Fruit fly (Drosophila melanogaster) whole organism, adult: ENCODE measurements around the gene CG11986.
A peak's percentile ranks its signal among the peaks of the same experiment; 100 is the strongest.

ENCODE experiments used
- CG11617 ChIP-seq: fragments of 200-800 bp; sonication (Bioruptor generic); optimal IDR thresholded peaks from 2 replicates; lab custom pipeline; 2017; ENCODE audit warnings: mild to moderate bottlenecking, missing biosample characterization, missing genetic modification reagents, missing genetic modification characterization
- CG12768 ChIP-seq: fragments of 200-800 bp; sonication (Bioruptor generic); optimal IDR thresholded peaks from 2 replicates; lab custom pipeline; 2017; ENCODE audit warnings: missing biosample characterization, missing genetic modification characterization, mild to moderate bottlenecking, moderate library complexity, missing genetic modification reagents
- CG14711 ChIP-seq: fragments of 200-800 bp; sonication (Bioruptor generic); optimal IDR thresholded peaks from 2 replicates; lab custom pipeline; 2018; ENCODE audit warnings: missing biosample characterization, mild to moderate bottlenecking, missing genetic modification characterization, moderate library complexity
- CG1620 ChIP-seq: fragments of 200-800 bp; sonication (Bioruptor generic); optimal IDR thresholded peaks from 2 replicates; lab custom pipeline; 2016; ENCODE audit warnings: missing biosample characterization, missing genetic modification characterization
- CG33017 ChIP-seq: fragments of 200-800 bp; sonication (Bioruptor generic); optimal IDR thresholded peaks from 2 replicates; lab custom pipeline; 2018; ENCODE audit warnings: missing biosample characterization, mild to moderate bottlenecking, missing genetic modification characterization, moderate library complexity
- CG5204 ChIP-seq: fragments of 200-800 bp; sonication (Bioruptor generic); optimal IDR thresholded peaks from 2 replicates; lab custom pipeline; 2016; ENCODE audit warnings: missing biosample characterization, missing genetic modification characterization
- CG7045 ChIP-seq: fragments of 200-800 bp; sonication (Bioruptor generic); optimal IDR thresholded peaks from 2 replicates; lab custom pipeline; 2017; ENCODE audit warnings: missing biosample characterization, mild to moderate bottlenecking, missing genetic modification characterization
- CG7101 ChIP-seq: fragments of 200-800 bp; sonication (Bioruptor generic); optimal IDR thresholded peaks from 2 replicates; lab custom pipeline; 2018; ENCODE audit warnings: missing biosample characterization, mild to moderate bottlenecking, missing genetic modification characterization, moderate library complexity
- Clk ChIP-seq: fragments of 200-800 bp; sonication (Bioruptor generic); optimal IDR thresholded peaks from 2 replicates; lab custom pipeline; 2017; ENCODE audit warnings: missing biosample characterization, missing genetic modification characterization
- Crg-1 ChIP-seq: fragments of 200-800 bp; sonication (Bioruptor generic); optimal IDR thresholded peaks from 2 replicates; lab custom pipeline; 2016; ENCODE audit warnings: missing biosample characterization, missing genetic modification characterization
- Hr96 ChIP-seq: fragments of 200-800 bp; sonication (Bioruptor generic); optimal IDR thresholded peaks from 2 replicates; lab custom pipeline; 2016; ENCODE audit warnings: missing biosample characterization, missing genetic modification characterization
- Mnt ChIP-seq: fragments of 200-800 bp; sonication (Bioruptor generic); optimal IDR thresholded peaks from 2 replicates; lab custom pipeline; 2016; ENCODE audit warnings: missing biosample characterization, mild to moderate bottlenecking, missing genetic modification characterization
- bab1 ChIP-seq: fragments of 200-800 bp; sonication (Bioruptor generic); optimal IDR thresholded peaks from 3 replicates; lab custom pipeline; 2019; ENCODE audit warnings: missing biosample characterization, mild to moderate bottlenecking, missing genetic modification characterization, moderate library complexity
- cic ChIP-seq: fragments of 200-800 bp; sonication (Bioruptor generic); optimal IDR thresholded peaks from 2 replicates; lab custom pipeline; 2017; ENCODE audit warnings: missing biosample characterization, mild to moderate bottlenecking, missing genetic modification characterization, moderate library complexity
- cnc ChIP-seq, 2 experiments: fragments of >200 bp; optimal IDR thresholded peaks; 2 replicates each; lab custom pipeline; 2017
- kay ChIP-seq: fragments of 200-800 bp; sonication (Bioruptor generic); peaks from one replicate; lab custom pipeline; 2016; ENCODE audit warnings: missing biosample characterization, missing genetic modification characterization, borderline replicate concordance
- ovo ChIP-seq: fragments of 200-800 bp; sonication (Bioruptor generic); optimal IDR thresholded peaks from 2 replicates; lab custom pipeline; 2016; ENCODE audit warnings: missing biosample characterization, missing genetic modification characterization
- pad ChIP-seq: fragments of 200-800 bp; sonication (Bioruptor generic); optimal IDR thresholded peaks from 3 replicates; lab custom pipeline; 2017; ENCODE audit warnings: missing biosample characterization, missing genetic modification characterization, mild to moderate bottlenecking, moderate library complexity, missing genetic modification reagents
- tj ChIP-seq: fragments of 200-800 bp; sonication (Bioruptor generic); optimal IDR thresholded peaks from 3 replicates; lab custom pipeline; 2017; ENCODE audit warnings: missing biosample characterization, mild to moderate bottlenecking, missing genetic modification characterization, moderate library complexity
- toe ChIP-seq: fragments of 200-800 bp; sonication (Bioruptor generic); optimal IDR thresholded peaks from 2 replicates; lab custom pipeline; 2016; ENCODE audit warnings: missing biosample characterization, missing genetic modification characterization

Gene CG11986

DNA sequence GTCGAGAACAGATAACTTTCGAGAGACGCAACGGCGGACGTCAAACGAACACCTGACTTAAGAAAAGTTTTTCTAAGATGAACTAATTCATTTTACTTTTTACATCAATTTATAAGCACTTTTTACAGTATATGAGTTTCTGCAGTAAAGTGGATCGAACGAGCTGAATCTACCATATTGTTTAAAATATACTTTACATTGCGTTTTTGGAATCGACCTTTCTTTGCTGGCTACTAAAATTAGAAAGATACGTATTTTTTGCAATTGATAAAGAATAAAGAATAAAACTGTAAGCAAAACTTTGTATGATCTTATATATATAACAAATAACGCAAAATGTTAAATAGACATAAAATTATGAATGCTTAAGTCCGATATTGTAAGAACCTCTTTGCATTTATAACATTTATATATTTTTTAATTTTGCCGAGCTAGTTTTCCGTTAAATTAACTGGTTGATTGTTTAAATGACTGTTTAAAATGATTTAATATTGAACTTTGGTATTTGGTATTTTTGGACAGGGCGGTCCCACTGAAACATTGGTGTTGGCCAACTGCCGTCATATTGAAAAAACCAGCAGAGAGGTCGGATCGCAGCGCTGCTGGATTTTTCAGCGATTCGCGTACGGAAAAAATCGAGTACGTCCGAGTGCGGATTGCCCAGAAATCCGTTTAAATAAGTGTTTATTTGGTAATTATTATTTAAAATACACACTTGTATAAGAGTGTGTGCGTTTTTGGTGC, 36.9 kb downstream of the CG11986 start, which contains the start of gene Kdm2:
Gene Kdm2, plus strand, starts transcription at position 559 of the 744 bp plus-strand sequence.
- peak; percentile 55 for TF ChIP-seq CG7101
- TF ChIP-seq cic (GFP tag; lab: Kevin White, UChicago) = peak; percentile 2
- TF ChIP-seq kay (GFP tag; lab: Kevin White, UChicago) = peak; percentile 59
- TF ChIP-seq CG7045 (GFP tag; lab: Kevin White, UChicago) = no peak
- TF ChIP-seq bab1 (GFP tag; lab: Kevin White, UChicago) = peak; percentile 47
- peak; percentile 2 for TF ChIP-seq CG12768 (GFP tag; lab: Kevin White, UChicago)
- TF ChIP-seq Mnt (GFP tag; lab: Kevin White, UChicago) = peak; percentile 3
- TF ChIP-seq Crg-1 (GFP tag; lab: Kevin White, UChicago) = no peak
- TF ChIP-seq CG33017 (tag; lab: Kevin White, UChicago) = peak; percentile 49
- TF ChIP-seq Hr96 (GFP tag; lab: Kevin White, UChicago) = no peak
- peak; percentile 14 for TF ChIP-seq tj (GFP tag; lab: Kevin White, UChicago)
- peak; percentile 49 for TF ChIP-seq CG1620 (GFP tag; lab: Kevin White, UChicago)

DNA sequence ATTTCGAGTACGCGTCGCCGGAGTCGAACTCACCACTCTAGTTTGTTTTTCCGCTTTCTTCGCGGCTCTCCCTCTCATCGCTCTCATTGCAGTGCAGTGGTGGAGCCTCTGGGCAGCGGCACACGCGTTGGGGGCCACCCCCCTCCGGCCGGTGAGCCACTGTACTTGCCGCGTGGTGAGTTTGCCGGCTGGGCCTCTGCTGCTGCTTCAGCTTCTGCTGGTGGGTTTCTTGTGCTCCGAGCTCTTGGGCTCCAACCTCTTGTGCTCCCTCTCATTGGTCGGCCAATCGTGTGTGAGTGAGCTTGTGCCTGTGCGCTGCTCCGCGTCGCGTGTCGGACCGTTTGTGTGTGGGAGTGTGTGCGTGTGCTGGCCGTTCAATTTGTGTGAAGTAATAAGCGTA, 37.8 kb downstream of the CG11986 start:
- TF ChIP-seq ovo (peak; percentile 40), CG7101 (peak; percentile 46), Crg-1 (GFP tag; lab: Kevin White, UChicago) (peak; percentile 9), CG1620 (GFP tag; lab: Kevin White, UChicago) (no peak), CG5204 (GFP tag; lab: Kevin White, UChicago) (no peak), toe (GFP tag; lab: Kevin White, UChicago) (no peak), CG11617 (GFP tag; lab: Kevin White, UChicago) (no peak), cnc (optimal IDR thresholded peaks at IDR 0.05; lab: Kevin White, UChicago) (no peak), Hr96 (GFP tag; lab: Kevin White, UChicago) (peak; percentile 42), CG7045 (GFP tag; lab: Kevin White, UChicago) (peak; percentile 34), Mnt (GFP tag; lab: Kevin White, UChicago) (peak; percentile 87), Clk (GFP tag; lab: Kevin White, UChicago) (peak; percentile 35), CG12768 (GFP tag; lab: Kevin White, UChicago) (peak; percentile 71), pad (peak; percentile 88), tj (GFP tag; lab: Kevin White, UChicago) (peak; percentile 52), CG14711 (tag; lab: Kevin White, UChicago) (peak; percentile 17), kay (GFP tag; lab: Kevin White, UChicago) (no peak), CG33017 (tag; lab: Kevin White, UChicago) (peak; percentile 61), cic (GFP tag; lab: Kevin White, UChicago) (peak; percentile 92), bab1 (GFP tag; lab: Kevin White, UChicago) (peak; percentile 35)

DNA sequence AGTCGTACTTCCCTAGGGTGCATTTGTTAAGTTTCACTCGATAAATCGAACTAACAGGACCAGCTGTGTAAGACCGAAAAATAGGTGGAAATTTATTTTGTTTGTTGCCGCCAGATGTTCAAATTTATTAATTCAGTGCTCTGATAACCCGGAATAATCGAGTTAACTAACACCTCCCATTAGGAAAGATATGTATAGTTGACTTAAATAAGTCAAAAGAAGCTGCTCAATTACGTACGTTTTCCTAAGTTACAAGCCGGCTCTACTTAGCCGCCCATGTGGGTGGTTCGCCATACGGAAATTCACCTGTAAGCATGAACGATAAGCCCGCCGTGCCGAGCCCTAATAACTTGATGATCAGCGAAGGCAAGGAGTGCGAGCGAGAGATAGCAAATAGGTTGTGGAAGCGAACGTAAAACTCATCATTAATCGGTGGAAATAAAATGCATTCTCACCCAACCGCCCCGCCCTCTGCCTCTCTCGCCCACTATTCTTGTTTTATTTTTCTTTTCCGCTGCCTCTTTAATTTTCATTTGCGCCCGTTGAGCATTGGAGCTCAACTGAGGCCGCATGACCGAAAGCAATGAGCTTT, 38.7 kb downstream of the CG11986 start:
- TF ChIP-seq kay (GFP tag; lab: Kevin White, UChicago) (no peak), CG7045 (GFP tag; lab: Kevin White, UChicago) (peak; percentile 60), Clk (GFP tag; lab: Kevin White, UChicago) (peak; percentile 7), cnc (optimal IDR thresholded peaks at IDR 0.05; lab: Kevin White, UChicago) (peak; percentile 80 to 97), Mnt (GFP tag; lab: Kevin White, UChicago) (peak; percentile 87), CG1620 (GFP tag; lab: Kevin White, UChicago) (no peak), bab1 (GFP tag; lab: Kevin White, UChicago) (no peak), CG11617 (GFP tag; lab: Kevin White, UChicago) (peak; percentile 75), CG14711 (tag; lab: Kevin White, UChicago) (peak; percentile 52), pad (peak; percentile 38), CG33017 (tag; lab: Kevin White, UChicago) (peak; percentile 69), ovo (no peak), Hr96 (GFP tag; lab: Kevin White, UChicago) (peak; percentile 79), tj (GFP tag; lab: Kevin White, UChicago) (no peak), cic (GFP tag; lab: Kevin White, UChicago) (peak; percentile 96), CG12768 (GFP tag; lab: Kevin White, UChicago) (peak; percentile 74), CG5204 (GFP tag; lab: Kevin White, UChicago) (no peak), CG7101 (peak; percentile 69), Crg-1 (GFP tag; lab: Kevin White, UChicago) (no peak), toe (GFP tag; lab: Kevin White, UChicago) (peak; percentile 69)

DNA sequence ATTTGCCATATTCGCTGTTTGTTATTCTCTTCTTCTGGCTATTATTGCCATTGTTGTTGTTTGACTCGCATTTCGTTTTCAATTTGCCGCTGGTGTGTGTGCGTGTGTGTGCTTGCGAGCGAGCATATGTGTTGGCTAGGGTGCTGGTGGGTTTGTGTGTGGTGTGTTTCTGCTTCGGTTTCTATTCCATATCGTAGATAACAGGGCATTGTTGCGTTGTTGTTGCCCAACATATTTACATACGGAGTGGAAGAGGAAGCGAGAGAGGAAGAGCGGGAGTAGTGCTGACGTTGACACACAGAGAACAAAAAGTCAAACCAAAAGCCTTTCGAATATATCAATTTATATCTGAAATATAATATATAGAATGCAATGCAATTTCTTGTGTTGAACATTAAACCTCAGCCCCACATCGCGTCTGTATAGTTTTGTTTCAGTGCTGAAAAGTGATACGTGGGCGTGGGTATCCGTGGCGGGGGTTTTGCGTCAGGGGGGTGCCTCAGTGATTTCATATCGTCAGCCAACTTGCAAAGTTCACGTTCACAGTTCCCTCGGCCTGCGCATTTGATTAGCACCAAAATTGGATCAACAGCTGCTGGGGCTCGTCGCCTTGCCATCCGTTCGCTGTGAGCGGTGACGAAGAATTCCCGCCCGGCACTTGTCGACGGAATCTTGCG, 39.3 kb downstream of the CG11986 start:
- TF ChIP-seq tj (GFP tag; lab: Kevin White, UChicago) = peak; percentile 97
- TF ChIP-seq pad = peak; percentile 27
- no peak for TF ChIP-seq Clk (GFP tag; lab: Kevin White, UChicago)
- TF ChIP-seq ovo = peak; percentile 27
- peak; percentile 68 for TF ChIP-seq CG7101
- no peak for TF ChIP-seq cnc (optimal IDR thresholded peaks at IDR 0.05; lab: Kevin White, UChicago)
- peak; percentile 24 for TF ChIP-seq Mnt (GFP tag; lab: Kevin White, UChicago)
- TF ChIP-seq CG11617 (GFP tag; lab: Kevin White, UChicago) = peak; percentile 11
- peak; percentile 55 for TF ChIP-seq CG14711 (tag; lab: Kevin White, UChicago)
- TF ChIP-seq CG5204 (GFP tag; lab: Kevin White, UChicago) = no peak
- TF ChIP-seq bab1 (GFP tag; lab: Kevin White, UChicago) = peak; percentile 63
- TF ChIP-seq Hr96 (GFP tag; lab: Kevin White, UChicago) = no peak
- peak; percentile 61 for TF ChIP-seq cic (GFP tag; lab: Kevin White, UChicago)
- TF ChIP-seq kay (GFP tag; lab: Kevin White, UChicago) = peak; percentile 98
- no peak for TF ChIP-seq CG1620 (GFP tag; lab: Kevin White, UChicago)
- no peak for TF ChIP-seq toe (GFP tag; lab: Kevin White, UChicago)
- no peak for TF ChIP-seq CG12768 (GFP tag; lab: Kevin White, UChicago)
- peak; percentile 42 for TF ChIP-seq CG7045 (GFP tag; lab: Kevin White, UChicago)
- peak; percentile 11 for TF ChIP-seq CG33017 (tag; lab: Kevin White, UChicago)
- TF ChIP-seq Crg-1 (GFP tag; lab: Kevin White, UChicago) = no peak
